Worm (Caenorhabditis elegans): ENCODE measurements around the gene npr-38.

ce11 chrX:6320887-6321286, 9.4 kb downstream of the npr-38 start:
- TF ChIP-seq F44E2.7 (GFP tag; IDR thresholded peaks at IDR 0.05) (no peak), snpc-4 (tag; optimal IDR thresholded peaks at IDR 0.05) (no peak), lin-39 (tag; optimal IDR thresholded peaks at IDR 0.05) (no peak), ama-1 (optimal IDR thresholded peaks at IDR 0.05) (no peak), fkh-10 (GFP tag; optimal IDR thresholded peaks at IDR 0.05) (no peak), F49E8.2 (tag; optimal IDR thresholded peaks at IDR 0.05; ENCODE audit: borderline replicate concordance) (no peak), nhr-237 (tag; optimal IDR thresholded peaks at IDR 0.05) (no peak), lsy-2 (tag; optimal IDR thresholded peaks at IDR 0.05) (no peak), nhr-77 (tag; optimal IDR thresholded peaks at IDR 0.05) (no peak), skn-1 (tag; optimal IDR thresholded peaks at IDR 0.05) (no peak), fos-1 (tag; optimal IDR thresholded peaks at IDR 0.05) (no peak)

Data from whole organism, L4 larva.